Fruit fly (Drosophila melanogaster): Measurements from ENCODE around the gene CG8927.

Gene CG8927

DNA sequence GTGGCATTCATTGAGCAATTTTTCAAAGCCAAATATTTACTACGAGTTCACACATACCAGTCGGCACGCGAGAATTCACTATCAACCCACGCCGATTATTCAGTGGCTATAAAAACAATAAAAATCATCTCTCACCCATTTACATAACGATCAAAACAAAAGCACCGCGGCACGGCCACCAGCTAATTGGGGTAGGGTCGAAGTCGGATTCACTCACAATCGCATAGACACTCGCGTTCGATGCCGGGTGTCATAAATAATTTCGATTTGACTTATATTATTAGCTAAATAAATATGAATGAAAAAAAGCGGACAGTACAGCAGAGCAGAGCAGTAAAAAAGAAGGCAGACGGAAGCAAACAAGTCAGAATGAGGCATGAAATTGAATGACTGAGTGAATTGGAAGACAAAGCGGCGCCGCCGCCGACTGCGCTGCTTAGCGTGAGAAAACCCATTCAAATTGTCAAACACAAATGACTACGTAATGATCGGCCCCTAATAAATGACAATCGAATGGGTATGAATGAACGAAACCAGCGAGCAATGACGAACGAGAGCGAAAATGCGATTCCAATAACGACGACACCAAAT, 49.4 kb downstream of the CG8927 start (continued):
- TF ChIP-seq CG1529 (GFP tag; optimal IDR thresholded peaks at IDR 0.05) (no peak), pb (GFP tag; optimal IDR thresholded peaks at IDR 0.05) (no peak), CG2116 (GFP tag; optimal IDR thresholded peaks at IDR 0.05) (no peak), h (optimal IDR thresholded peaks at IDR 0.05) (no peak), ttk (GFP tag; IDR thresholded peaks at IDR 0.05) (no peak), eve (GFP tag; optimal IDR thresholded peaks at IDR 0.05) (no peak), Blimp-1 (GFP tag; optimal IDR thresholded peaks at IDR 0.05) (peak; percentile 85), CG7271 (tag; optimal IDR thresholded peaks at IDR 0.05) (no peak), CG43689 (GFP tag; IDR thresholded peaks at IDR 0.05) (no peak), HLH54F (GFP tag; optimal IDR thresholded peaks at IDR 0.05) (no peak), Atf6 (GFP tag; IDR thresholded peaks at IDR 0.05) (no peak), sisA (GFP tag; IDR thresholded peaks at IDR 0.05) (no peak), CG17568 (GFP tag; optimal IDR thresholded peaks at IDR 0.05) (no peak), CG30020 (tag; optimal IDR thresholded peaks at IDR 0.05) (no peak), CG3726 (GFP tag; IDR thresholded peaks at IDR 0.05) (no peak), tll (GFP tag; optimal IDR thresholded peaks at IDR 0.05) (no peak), CG17802 (tag; optimal IDR thresholded peaks at IDR 0.05) (no peak), wor (GFP tag; IDR thresholded peaks at IDR 0.05) (no peak), CG13894 (tag; optimal IDR thresholded peaks at IDR 0.05) (peak; percentile 23), Hmx (GFP tag; optimal IDR thresholded peaks at IDR 0.05) (no peak), CG13424 (tag; optimal IDR thresholded peaks at IDR 0.05) (no peak), Dp (GFP tag; optimal IDR thresholded peaks at IDR 0.05) (no peak), aop (GFP tag; IDR thresholded peaks at IDR 0.05) (no peak), CG8281 (tag; optimal IDR thresholded peaks at IDR 0.05) (peak; percentile 27), B-H1 (GFP tag; IDR thresholded peaks at IDR 0.05) (no peak), CG2875 (GFP tag; optimal IDR thresholded peaks at IDR 0.05) (no peak), Bdp1 (GFP tag; optimal IDR thresholded peaks at IDR 0.05) (no peak), Dad (GFP tag; optimal IDR thresholded peaks at IDR 0.05) (no peak), oc (tag; optimal IDR thresholded peaks at IDR 0.05) (no peak), CG2678 (tag; optimal IDR thresholded peaks at IDR 0.05) (peak; percentile 31), az2 (GFP tag; optimal IDR thresholded peaks at IDR 0.05) (no peak), Ptx1 (GFP tag; IDR thresholded peaks at IDR 0.05) (no peak), CG14667 (GFP tag; IDR thresholded peaks at IDR 0.05) (no peak), CG11093 (GFP tag; IDR thresholded peaks at IDR 0.05) (no peak), Hr39 (optimal IDR thresholded peaks at IDR 0.05) (no peak), gfzf (GFP tag; optimal IDR thresholded peaks at IDR 0.05) (no peak), Adf1 (GFP tag; IDR thresholded peaks at IDR 0.05) (no peak), CG4707 (GFP tag; optimal IDR thresholded peaks at IDR 0.05) (no peak), CG30403 (GFP tag; optimal IDR thresholded peaks at IDR 0.05) (no peak), ci (GFP tag; IDR thresholded peaks at IDR 0.05) (no peak), Optix (GFP tag; IDR thresholded peaks at IDR 0.05) (no peak), Myb (GFP tag; optimal IDR thresholded peaks at IDR 0.05) (no peak), bsh (GFP tag; optimal IDR thresholded peaks at IDR 0.05) (no peak), Abd-B (GFP tag; optimal IDR thresholded peaks at IDR 0.05) (no peak)
